Fruit fly (Drosophila melanogaster) whole organism, embryonic: ENCODE results near the gene Pcif1.

ENCODE experiments used
- Adf1 ChIP-seq: fragments of 200-800 bp; sonication (Bioruptor generic); IDR thresholded peaks from 2 replicates; pipeline ENCODE4 v1.3.6; 2022; ENCODE audit warnings: missing biosample characterization, missing genetic modification characterization
- Aef1 ChIP-seq: fragments of 200-800 bp; sonication (Bioruptor generic); IDR thresholded peaks from 3 replicates; pipeline ENCODE4 v1.3.6; 2022; ENCODE audit warnings: missing biosample characterization, missing genetic modification characterization
- Antp ChIP-seq: fragments of 200-800 bp; sonication (Bioruptor generic); optimal IDR thresholded peaks from 3 replicates; lab custom pipeline; 2016; ENCODE audit warnings: missing biosample characterization, missing genetic modification characterization
- Awh ChIP-seq: fragments of 200-800 bp; sonication (Bioruptor generic); IDR thresholded peaks from 2 replicates; pipeline ENCODE4, ENCODE4 v1.3.6; 2022; ENCODE audit warnings: missing biosample characterization, missing genetic modification characterization
- B-H1 ChIP-seq: fragments of 200-800 bp; sonication (Bioruptor generic); IDR thresholded peaks from 3 replicates; pipeline ENCODE4 v1.3.6; 2022; ENCODE audit warnings: missing biosample characterization, missing genetic modification characterization
- CG10209 ChIP-seq: fragments of 200-800 bp; sonication (Bioruptor generic); optimal IDR thresholded peaks from 3 replicates; lab custom pipeline; 2017; ENCODE audit warnings: missing biosample characterization, mild to moderate bottlenecking, missing genetic modification characterization, missing genetic modification reagents
- CG10267 ChIP-seq: fragments of 200-800 bp; sonication (Bioruptor generic); optimal IDR thresholded peaks from 2 replicates; lab custom pipeline; 2018; ENCODE audit warnings: missing biosample characterization, mild to moderate bottlenecking, missing genetic modification characterization, moderate library complexity
- CG12391 ChIP-seq: fragments of 200-800 bp; sonication (Bioruptor generic); optimal IDR thresholded peaks from 3 replicates; lab custom pipeline; 2018; ENCODE audit warnings: missing biosample characterization, mild to moderate bottlenecking, missing genetic modification characterization, moderate library complexity
- CG13775 ChIP-seq: fragments of 200-800 bp; sonication (Bioruptor generic); optimal IDR thresholded peaks from 3 replicates; lab custom pipeline; 2017; ENCODE audit warnings: missing biosample characterization, mild to moderate bottlenecking, missing genetic modification characterization
- CG14014 ChIP-seq: fragments of 200-800 bp; sonication (Bioruptor generic); IDR thresholded peaks from 2 replicates; pipeline ENCODE4 v1.3.6; 2022; ENCODE audit warnings: missing biosample characterization, missing genetic modification characterization
- CG17186 ChIP-seq: fragments of 200-800 bp; sonication (Bioruptor generic); optimal IDR thresholded peaks from 3 replicates; lab custom pipeline; 2017; ENCODE audit warnings: missing biosample characterization, missing genetic modification reagents, missing genetic modification characterization
- CG17568 ChIP-seq: fragments of 200-800 bp; sonication (Bioruptor generic); optimal IDR thresholded peaks from 2 replicates; lab custom pipeline; 2018; ENCODE audit warnings: missing biosample characterization, mild to moderate bottlenecking, missing genetic modification characterization, moderate library complexity
- CG2889 ChIP-seq: fragments of 200-800 bp; sonication (Bioruptor generic); IDR thresholded peaks from 3 replicates; pipeline ENCODE4 v1.3.6; 2022; ENCODE audit warnings: missing biosample characterization, missing genetic modification characterization
- CG3726 ChIP-seq: fragments of 200-800 bp; sonication (Bioruptor generic); IDR thresholded peaks from 3 replicates; pipeline ENCODE4, ENCODE4 v1.3.6; 2022; ENCODE audit warnings: missing biosample characterization, missing genetic modification characterization
- CG6272 ChIP-seq: fragments of 200-800 bp; sonication (Bioruptor generic); IDR thresholded peaks from 2 replicates; pipeline ENCODE4 v1.3.6; 2022; ENCODE audit warnings: missing biosample characterization, missing genetic modification characterization
- CG6654 ChIP-seq: fragments of 200-800 bp; sonication (Bioruptor generic); optimal IDR thresholded peaks from 2 replicates; lab custom pipeline; 2017; ENCODE audit warnings: missing biosample characterization, mild to moderate bottlenecking, missing genetic modification characterization
- CG6791 ChIP-seq: fragments of 200-800 bp; sonication (Bioruptor generic); IDR thresholded peaks from 3 replicates; pipeline ENCODE4 v1.3.6; 2022; ENCODE audit warnings: missing biosample characterization, missing genetic modification characterization; ENCODE audit not compliant: partially characterized antibody
- CG8281 ChIP-seq: fragments of 200-800 bp; sonication (Bioruptor generic); optimal IDR thresholded peaks from 2 replicates; lab custom pipeline; 2018; ENCODE audit warnings: missing biosample characterization, mild to moderate bottlenecking, missing genetic modification characterization, moderate library complexity
- D19A ChIP-seq: fragments of 200-800 bp; optimal IDR thresholded peaks from 3 replicates; lab custom pipeline; 2019; ENCODE audit warnings: missing biosample characterization, mild to moderate bottlenecking, missing genetic modification characterization, moderate library complexity
- Deaf1 ChIP-seq: fragments of 200-800 bp; optimal IDR thresholded peaks from 3 replicates; lab custom pipeline; 2019; ENCODE audit warnings: missing biosample characterization, mild to moderate bottlenecking, missing genetic modification characterization, moderate library complexity
- Doc3 ChIP-seq: fragments of 200-800 bp; sonication (Bioruptor generic); IDR thresholded peaks from 3 replicates; pipeline ENCODE4 v1.3.6; 2022; ENCODE audit warnings: missing biosample characterization, missing genetic modification characterization; ENCODE audit not compliant: partially characterized antibody
- HLH4C ChIP-seq: fragments of 200-800 bp; sonication (Bioruptor generic); IDR thresholded peaks from 3 replicates; pipeline ENCODE4 v1.3.6; 2022; ENCODE audit warnings: missing biosample characterization, missing genetic modification characterization; ENCODE audit not compliant: partially characterized antibody
- Hmx ChIP-seq: fragments of 200-800 bp; sonication (Bioruptor generic); optimal IDR thresholded peaks from 2 replicates; lab custom pipeline; 2016; ENCODE audit warnings: missing biosample characterization, missing genetic modification characterization
- Hr3 ChIP-seq: fragments of 200-800 bp; sonication (Bioruptor generic); optimal IDR thresholded peaks from 3 replicates; lab custom pipeline; 2016; ENCODE audit warnings: missing biosample characterization, missing genetic modification characterization
- Myb ChIP-seq: fragments of 200-800 bp; sonication (Bioruptor generic); optimal IDR thresholded peaks from 2 replicates; lab custom pipeline; 2016; ENCODE audit warnings: missing biosample characterization, missing genetic modification characterization
- NfI ChIP-seq: fragments of 200-800 bp; sonication (Bioruptor generic); optimal IDR thresholded peaks from 3 replicates; lab custom pipeline; 2018; ENCODE audit warnings: missing biosample characterization, mild to moderate bottlenecking, missing genetic modification characterization, moderate library complexity
- Side ChIP-seq: fragments of 200-800 bp; sonication (Bioruptor generic); optimal IDR thresholded peaks from 2 replicates; lab custom pipeline; 2016; ENCODE audit warnings: missing biosample characterization, missing genetic modification characterization
- btn ChIP-seq: fragments of 200-800 bp; sonication (Bioruptor generic); optimal IDR thresholded peaks from 2 replicates; lab custom pipeline; 2016; ENCODE audit warnings: missing biosample characterization, missing genetic modification characterization
- chif ChIP-seq, 2 experiments: fragments of 200-800 bp; sonication (Bioruptor generic); optimal IDR thresholded peaks; 3 replicates each; lab custom pipeline; 2016; ENCODE audit warnings: missing biosample characterization in 2 of 2, missing genetic modification characterization in 2 of 2
- cwo ChIP-seq: fragments of 200-800 bp; sonication (Bioruptor generic); optimal IDR thresholded peaks from 3 replicates; lab custom pipeline; 2017; ENCODE audit warnings: missing biosample characterization, missing genetic modification characterization, mild to moderate bottlenecking, moderate library complexity, missing genetic modification reagents
- fd3F ChIP-seq: fragments of 200-800 bp; sonication (Bioruptor generic); optimal IDR thresholded peaks from 2 replicates; lab custom pipeline; 2018; ENCODE audit warnings: missing biosample characterization, mild to moderate bottlenecking, missing genetic modification characterization, moderate library complexity
- gfzf ChIP-seq: fragments of 200-800 bp; sonication (Bioruptor generic); optimal IDR thresholded peaks from 2 replicates; lab custom pipeline; 2016; ENCODE audit warnings: missing biosample characterization, mild to moderate bottlenecking, missing genetic modification characterization, moderate library complexity
- h ChIP-seq: fragments of >200 bp; optimal IDR thresholded peaks from 2 replicates; lab custom pipeline; 2017
- hb ChIP-seq: fragments of 200-800 bp; sonication (Bioruptor generic); IDR thresholded peaks from 3 replicates; pipeline ENCODE4 v1.3.6; 2022; ENCODE audit warnings: missing biosample characterization, missing genetic modification characterization; ENCODE audit not compliant: partially characterized antibody
- insv ChIP-seq, 2 experiments: fragments of 200-800 bp; sonication (Bioruptor generic); optimal IDR thresholded peaks; 3 replicates each; lab custom pipeline; 2016 to 2018; ENCODE audit warnings: missing biosample characterization in 2 of 2, missing genetic modification characterization in 2 of 2
- inv ChIP-seq: fragments of 200-800 bp; sonication (Bioruptor generic); IDR thresholded peaks from 2 replicates; pipeline ENCODE4 v1.3.6; 2022; ENCODE audit warnings: missing biosample characterization, missing genetic modification characterization; ENCODE audit not compliant: partially characterized antibody
- knrl ChIP-seq: fragments of 200-800 bp; sonication (Bioruptor generic); IDR thresholded peaks from 3 replicates; pipeline ENCODE4 v1.3.6; 2022; ENCODE audit warnings: missing biosample characterization, missing genetic modification characterization; ENCODE audit not compliant: partially characterized antibody
- lab ChIP-seq: fragments of 200-800 bp; sonication (Bioruptor generic); optimal IDR thresholded peaks from 3 replicates; lab custom pipeline; 2017; ENCODE audit warnings: missing biosample characterization, missing genetic modification characterization, mild to moderate bottlenecking, moderate library complexity, missing genetic modification reagents
- lilli ChIP-seq: fragments of 200-800 bp; sonication (Bioruptor generic); optimal IDR thresholded peaks from 3 replicates; lab custom pipeline; 2016; ENCODE audit warnings: missing biosample characterization, missing genetic modification characterization
- lov ChIP-seq, 2 experiments: fragments of 200-800 bp in 1 of 2; fragments of >200 bp in 1 of 2; sonication (Bioruptor generic) in 1 of 2; IDR thresholded peaks in 1 of 2; optimal IDR thresholded peaks in 1 of 2; 2 replicates in 1 of 2; 3 replicates in 1 of 2; pipeline versions ENCODE4 v1.3.6 to Lab custom; 2017 to 2022; ENCODE audit warnings: missing biosample characterization in 1 of 2, missing genetic modification characterization in 1 of 2
- mam ChIP-seq: fragments of 200-800 bp; sonication (Bioruptor generic); optimal IDR thresholded peaks from 3 replicates; lab custom pipeline; 2016; ENCODE audit warnings: missing biosample characterization, missing genetic modification characterization
- mld ChIP-seq: fragments of 200-800 bp; sonication (Bioruptor generic); IDR thresholded peaks from 3 replicates; pipeline ENCODE4 v1.3.6; 2022; ENCODE audit warnings: missing biosample characterization, missing genetic modification characterization; ENCODE audit not compliant: partially characterized antibody
- rib ChIP-seq: fragments of 200-800 bp; sonication (Bioruptor generic); IDR thresholded peaks from 2 replicates; pipeline ENCODE4 v1.3.6; 2022; ENCODE audit warnings: missing biosample characterization, missing genetic modification characterization
- ssp ChIP-seq: fragments of 200-800 bp; sonication (Bioruptor generic); IDR thresholded peaks from 2 replicates; pipeline ENCODE4 v1.3.6; 2022; ENCODE audit warnings: missing biosample characterization, missing genetic modification characterization
- tap ChIP-seq: fragments of 200-800 bp; optimal IDR thresholded peaks from 3 replicates; lab custom pipeline; 2019; ENCODE audit warnings: missing biosample characterization, mild to moderate bottlenecking, missing genetic modification characterization, moderate library complexity
- tio ChIP-seq: fragments of 200-800 bp; sonication (Bioruptor generic); optimal IDR thresholded peaks from 2 replicates; lab custom pipeline; 2017; ENCODE audit warnings: missing biosample characterization, missing genetic modification characterization, inconsistent platforms
- tx ChIP-seq: fragments of 200-800 bp; sonication (Bioruptor generic); optimal IDR thresholded peaks from 2 replicates; lab custom pipeline; 2016; ENCODE audit warnings: missing biosample characterization, missing genetic modification characterization
- usp ChIP-seq: fragments of >200 bp; optimal IDR thresholded peaks from 2 replicates; lab custom pipeline; 2017; ENCODE audit warnings: missing biosample characterization, missing genetic modification characterization

Pcif1 gene

dm6 chr3L:20771891-20772646 lies 13.9 kb downstream of the Pcif1 start (continued):
- TF ChIP-seq CG6654 (GFP tag; lab: Kevin White, UChicago) = peak; percentile 33
- TF ChIP-seq Side (GFP tag; lab: Kevin White, UChicago) = peak; percentile 49
- TF ChIP-seq usp (GFP tag; lab: Kevin White, UChicago) = no peak
- TF ChIP-seq tx (GFP tag; lab: Kevin White, UChicago) = peak; percentile 63
- no peak for TF ChIP-seq hb
- TF ChIP-seq CG17568 (GFP tag; lab: Kevin White, UChicago) = peak; percentile 63
- TF ChIP-seq Hr3 (GFP tag; lab: Kevin White, UChicago) = peak; percentile 56
- 0 out of 3 replicates have a peak, but pooled peaks have one; percentile 47 for TF ChIP-seq CG2889 (GFP tag; lab: Robert Waterston, UW)
- peak; percentile 77 for TF ChIP-seq CG10209 (GFP tag; lab: Kevin White, UChicago)
- TF ChIP-seq CG14014 (GFP tag; lab: Robert Waterston, UW) = peak; percentile 81; the same call in 1 of the 2 replicates
- TF ChIP-seq Awh (GFP tag; lab: Robert Waterston, UW) = peak; percentile 90
- peak; percentile 75 for TF ChIP-seq CG13775 (GFP tag; lab: Kevin White, UChicago)
- peak; percentile 33 for TF ChIP-seq CG8281
- no peak for TF ChIP-seq lov (optimal IDR thresholded peaks at IDR 0.05; lab: Kevin White, UChicago)
- peak; percentile 78; the same call in 2 of the 3 replicates for TF ChIP-seq lov (GFP tag; IDR thresholded peaks at IDR 0.05; lab: Robert Waterston, UW)
- peak; percentile 84 for TF ChIP-seq lilli (GFP tag; lab: Kevin White, UChicago)
- peak; percentile 65 for TF ChIP-seq btn
- TF ChIP-seq CG6272 = peak; percentile 26; the same call in 1 of the 2 replicates
- peak; percentile 67 for TF ChIP-seq cwo (GFP tag; lab: Kevin White, UChicago)
- 0 out of 2 replicates have a peak, but pooled peaks have one; percentile 38 for TF ChIP-seq ssp (GFP tag; lab: Robert Waterston, UW)
- TF ChIP-seq knrl (GFP tag; lab: Robert Waterston, UW) = no peak
- no peak for TF ChIP-seq tap (tag; lab: Kevin White, UChicago)
- TF ChIP-seq CG3726 (GFP tag; lab: Robert Waterston, UW) = 0 out of 3 replicates have a peak, but pooled peaks have one; percentile 11
- peak; percentile 64 for TF ChIP-seq mam (GFP tag; lab: Kevin White, UChicago)
- peak; percentile 84 for TF ChIP-seq CG12391 (tag; lab: Kevin White, UChicago)
- TF ChIP-seq lab (GFP tag; lab: Kevin White, UChicago) = peak; percentile 88
- TF ChIP-seq CG17186 (GFP tag; lab: Kevin White, UChicago) = peak; percentile 36
- TF ChIP-seq Myb = peak; percentile 24
- TF ChIP-seq fd3F (GFP tag; lab: Kevin White, UChicago) = peak; percentile 75
- TF ChIP-seq insv (GFP tag; optimal IDR thresholded peaks at IDR 0.05; lab: Kevin White, UChicago) = peak in 1 of 2 experiments; percentile 25
- TF ChIP-seq gfzf (GFP tag; lab: Kevin White, UChicago) = no peak
- peak; percentile 30 for TF ChIP-seq Deaf1 (tag; lab: Kevin White, UChicago)
- TF ChIP-seq Hmx = peak; percentile 37
- peak; percentile 73 for TF ChIP-seq D19A (tag; lab: Kevin White, UChicago)
- TF ChIP-seq Adf1 (GFP tag; lab: Robert Waterston, UW) = 0 out of 2 replicates have a peak, but pooled peaks have one; percentile 21
- TF ChIP-seq HLH4C (GFP tag; lab: Robert Waterston, UW) = no peak
- peak; percentile 76 for TF ChIP-seq CG10267
- no peak for TF ChIP-seq Doc3 (GFP tag; lab: Robert Waterston, UW)
- TF ChIP-seq tio (GFP tag; lab: Kevin White, UChicago) = peak; percentile 71
- TF ChIP-seq Aef1 (GFP tag; lab: Robert Waterston, UW) = peak; percentile 70
- peak; percentile 76 for TF ChIP-seq NfI
- TF ChIP-seq chif (GFP tag; optimal IDR thresholded peaks at IDR 0.05; lab: Kevin White, UChicago) = peak; percentile 70 to 71
- peak; percentile 65 for TF ChIP-seq Antp
- peak; percentile 71 for TF ChIP-seq B-H1 (GFP tag; lab: Robert Waterston, UW)
- TF ChIP-seq mld (GFP tag; lab: Robert Waterston, UW) = no peak
- TF ChIP-seq CG6791 (GFP tag; lab: Robert Waterston, UW) = no peak
- no peak for TF ChIP-seq h
- TF ChIP-seq inv (GFP tag; lab: Robert Waterston, UW) = no peak
- peak; percentile 42 for TF ChIP-seq rib (GFP tag; lab: Robert Waterston, UW)
